Fruit fly (Drosophila melanogaster) whole organism, embryonic: ENCODE measurements around the gene fred.

Experiments used
- Atf6 ChIP-seq: fragments of 200-800 bp; sonication (Bioruptor generic); IDR thresholded peaks from 2 replicates; pipeline ENCODE4 v1.3.6; 2022; ENCODE audit warnings: missing biosample characterization, missing genetic modification characterization
- CG10267 ChIP-seq: fragments of 200-800 bp; sonication (Bioruptor generic); optimal IDR thresholded peaks from 2 replicates; lab custom pipeline; 2018; ENCODE audit warnings: missing biosample characterization, mild to moderate bottlenecking, missing genetic modification characterization, moderate library complexity
- CG11247 ChIP-seq: fragments of 200-800 bp; sonication (Bioruptor generic); IDR thresholded peaks from 2 replicates; pipeline ENCODE4 v1.3.6; 2022; ENCODE audit warnings: missing biosample characterization, missing genetic modification characterization
- CG11504 ChIP-seq: fragments of 200-800 bp; sonication (Bioruptor generic); optimal IDR thresholded peaks from 3 replicates; lab custom pipeline; 2019; ENCODE audit warnings: missing biosample characterization, mild to moderate bottlenecking, missing genetic modification characterization, moderate library complexity
- CG12155 ChIP-seq: fragments of 200-800 bp; sonication (Bioruptor generic); optimal IDR thresholded peaks from 3 replicates; lab custom pipeline; 2016; ENCODE audit warnings: missing biosample characterization, missing genetic modification characterization
- CG12769 ChIP-seq: fragments of 200-800 bp; sonication (Bioruptor generic); optimal IDR thresholded peaks from 2 replicates; lab custom pipeline; 2019; ENCODE audit warnings: missing biosample characterization, mild to moderate bottlenecking, missing genetic modification characterization, moderate library complexity
- CG13624 ChIP-seq: fragments of 200-800 bp; sonication (Bioruptor generic); optimal IDR thresholded peaks from 2 replicates; lab custom pipeline; 2016; ENCODE audit warnings: missing biosample characterization, missing genetic modification characterization
- CG13894 ChIP-seq: fragments of 200-800 bp; sonication (Bioruptor generic); optimal IDR thresholded peaks from 3 replicates; lab custom pipeline; 2018; ENCODE audit warnings: missing biosample characterization, mild to moderate bottlenecking, missing genetic modification characterization, moderate library complexity
- CG14860 ChIP-seq: fragments of 200-800 bp; sonication (Bioruptor generic); IDR thresholded peaks from 3 replicates; pipeline ENCODE4 v1.3.6; 2022; ENCODE audit warnings: missing biosample characterization, missing genetic modification characterization; ENCODE audit not compliant: partially characterized antibody
- CG1603 ChIP-seq: fragments of 200-800 bp; sonication (Bioruptor generic); optimal IDR thresholded peaks from 2 replicates; lab custom pipeline; 2019; ENCODE audit warnings: missing biosample characterization, mild to moderate bottlenecking, missing genetic modification characterization, moderate library complexity
- CG17361 ChIP-seq: fragments of 200-800 bp; sonication (Bioruptor generic); IDR thresholded peaks from 3 replicates; pipeline ENCODE4 v1.3.6; 2022; ENCODE audit warnings: missing biosample characterization, missing genetic modification characterization
- CG18476 ChIP-seq: fragments of 200-800 bp; sonication (Bioruptor generic); optimal IDR thresholded peaks from 2 replicates; lab custom pipeline; 2016; ENCODE audit warnings: missing biosample characterization, mild to moderate bottlenecking, missing genetic modification characterization
- CG2120 ChIP-seq: fragments of 200-800 bp; sonication (Bioruptor generic); optimal IDR thresholded peaks from 3 replicates; lab custom pipeline; 2016; ENCODE audit warnings: missing biosample characterization, missing genetic modification characterization
- CG2712 ChIP-seq: fragments of 200-800 bp; optimal IDR thresholded peaks from 3 replicates; lab custom pipeline; 2019; ENCODE audit warnings: missing biosample characterization, mild to moderate bottlenecking, missing genetic modification characterization, moderate library complexity
- CG2889 ChIP-seq: fragments of 200-800 bp; sonication (Bioruptor generic); IDR thresholded peaks from 3 replicates; pipeline ENCODE4 v1.3.6; 2022; ENCODE audit warnings: missing biosample characterization, missing genetic modification characterization
- CG3847 ChIP-seq: fragments of 200-800 bp; sonication (Bioruptor generic); IDR thresholded peaks from 2 replicates; pipeline ENCODE4 v1.3.6; 2022; ENCODE audit warnings: missing biosample characterization, missing genetic modification characterization
- CG4854 ChIP-seq: fragments of 200-800 bp; sonication (Bioruptor generic); optimal IDR thresholded peaks from 2 replicates; lab custom pipeline; 2016; ENCODE audit warnings: missing biosample characterization, missing genetic modification characterization, inconsistent platforms
- CG7987 ChIP-seq: fragments of 200-800 bp; sonication (Bioruptor generic); optimal IDR thresholded peaks from 2 replicates; lab custom pipeline; 2018; ENCODE audit warnings: missing biosample characterization, mild to moderate bottlenecking, missing genetic modification characterization, moderate library complexity
- CG8089 ChIP-seq: fragments of 200-800 bp; sonication (Bioruptor generic); optimal IDR thresholded peaks from 3 replicates; lab custom pipeline; 2016; ENCODE audit warnings: missing biosample characterization, missing genetic modification characterization
- CG9609 ChIP-seq: fragments of 200-800 bp; sonication (Bioruptor generic); optimal IDR thresholded peaks from 3 replicates; lab custom pipeline; 2016; ENCODE audit warnings: missing biosample characterization, missing genetic modification characterization
- CG9932 ChIP-seq: fragments of 200-800 bp; sonication (Bioruptor generic); IDR thresholded peaks from 2 replicates; pipeline ENCODE4 v1.3.6; 2022; ENCODE audit warnings: missing biosample characterization, missing genetic modification characterization
- CTCF ChIP-seq: fragments of 200-800 bp; sonication (Bioruptor generic); optimal IDR thresholded peaks from 2 replicates; lab custom pipeline; 2017; ENCODE audit warnings: missing biosample characterization, mild to moderate bottlenecking, missing genetic modification characterization, moderate library complexity
- Chrac-16 ChIP-seq: fragments of 200-800 bp; sonication (Bioruptor generic); optimal IDR thresholded peaks from 3 replicates; lab custom pipeline; 2016; ENCODE audit warnings: missing biosample characterization, missing genetic modification characterization
- CoRest ChIP-seq: fragments of 200-800 bp; sonication (Bioruptor generic); optimal IDR thresholded peaks from 3 replicates; lab custom pipeline; 2018; ENCODE audit warnings: missing biosample characterization, mild to moderate bottlenecking, missing genetic modification characterization, moderate library complexity
- Dfd ChIP-seq, 2 experiments: fragments of >200 bp; optimal IDR thresholded peaks; 2 replicates each; lab custom pipeline; 2017; ENCODE audit warnings: missing biosample characterization in 2 of 2, missing genetic modification characterization in 2 of 2
- HLH54F ChIP-seq: fragments of 200-800 bp; sonication (Bioruptor generic); optimal IDR thresholded peaks from 3 replicates; lab custom pipeline; 2016; ENCODE audit warnings: missing biosample characterization, missing genetic modification characterization
- Jarid2 ChIP-seq: fragments of 200-800 bp; sonication (Bioruptor generic); optimal IDR thresholded peaks from 3 replicates; lab custom pipeline; 2017; ENCODE audit warnings: mild to moderate bottlenecking, missing biosample characterization, missing genetic modification reagents, missing genetic modification characterization
- Meics ChIP-seq: fragments of 200-800 bp; sonication (Bioruptor generic); optimal IDR thresholded peaks from 2 replicates; lab custom pipeline; 2017; ENCODE audit warnings: missing biosample characterization, mild to moderate bottlenecking, missing genetic modification characterization
- Side ChIP-seq: fragments of 200-800 bp; sonication (Bioruptor generic); optimal IDR thresholded peaks from 2 replicates; lab custom pipeline; 2016; ENCODE audit warnings: missing biosample characterization, missing genetic modification characterization
- TFAM ChIP-seq: fragments of 200-800 bp; sonication (Bioruptor generic); optimal IDR thresholded peaks from 2 replicates; lab custom pipeline; 2017; ENCODE audit warnings: missing biosample characterization, missing genetic modification characterization, inconsistent platforms
- chm ChIP-seq: fragments of 200-800 bp; sonication (Bioruptor generic); IDR thresholded peaks from 2 replicates; pipeline ENCODE4 v1.3.6; 2022; ENCODE audit warnings: missing biosample characterization, missing genetic modification characterization
- dpn ChIP-seq, 2 experiments: fragments of 200-800 bp; sonication (Bioruptor generic); optimal IDR thresholded peaks; 3 replicates each; lab custom pipeline; 2016; ENCODE audit warnings: missing biosample characterization in 2 of 2, missing genetic modification characterization in 2 of 2
- ewg ChIP-seq: fragments of 200-800 bp; sonication (Bioruptor generic); optimal IDR thresholded peaks from 3 replicates; lab custom pipeline; 2017; ENCODE audit warnings: mild to moderate bottlenecking, missing biosample characterization, missing genetic modification reagents, missing genetic modification characterization
- grau ChIP-seq: fragments of 200-800 bp; optimal IDR thresholded peaks from 3 replicates; lab custom pipeline; 2019; ENCODE audit warnings: missing biosample characterization, mild to moderate bottlenecking, missing genetic modification characterization, moderate library complexity
- gsb-n ChIP-seq: fragments of 200-800 bp; sonication (Bioruptor generic); optimal IDR thresholded peaks from 3 replicates; lab custom pipeline; 2018; ENCODE audit warnings: missing biosample characterization, mild to moderate bottlenecking, missing genetic modification characterization
- hb ChIP-seq: fragments of 200-800 bp; sonication (Bioruptor generic); IDR thresholded peaks from 3 replicates; pipeline ENCODE4 v1.3.6; 2022; ENCODE audit warnings: missing biosample characterization, missing genetic modification characterization; ENCODE audit not compliant: partially characterized antibody
- inv ChIP-seq: fragments of 200-800 bp; sonication (Bioruptor generic); IDR thresholded peaks from 2 replicates; pipeline ENCODE4 v1.3.6; 2022; ENCODE audit warnings: missing biosample characterization, missing genetic modification characterization; ENCODE audit not compliant: partially characterized antibody
- knrl ChIP-seq: fragments of 200-800 bp; sonication (Bioruptor generic); IDR thresholded peaks from 3 replicates; pipeline ENCODE4 v1.3.6; 2022; ENCODE audit warnings: missing biosample characterization, missing genetic modification characterization; ENCODE audit not compliant: partially characterized antibody
- lbe ChIP-seq: fragments of 200-800 bp; sonication (Bioruptor generic); optimal IDR thresholded peaks from 2 replicates; lab custom pipeline; 2016; ENCODE audit warnings: missing biosample characterization, mild to moderate bottlenecking, missing genetic modification characterization
- mam ChIP-seq: fragments of 200-800 bp; sonication (Bioruptor generic); optimal IDR thresholded peaks from 3 replicates; lab custom pipeline; 2016; ENCODE audit warnings: missing biosample characterization, missing genetic modification characterization
- rib ChIP-seq: fragments of 200-800 bp; sonication (Bioruptor generic); IDR thresholded peaks from 2 replicates; pipeline ENCODE4 v1.3.6; 2022; ENCODE audit warnings: missing biosample characterization, missing genetic modification characterization
- salm ChIP-seq: fragments of 200-800 bp; sonication (Bioruptor generic); optimal IDR thresholded peaks from 2 replicates; lab custom pipeline; 2018; ENCODE audit warnings: missing biosample characterization, mild to moderate bottlenecking, missing genetic modification characterization
- sens ChIP-seq: fragments of 200-800 bp; sonication (Bioruptor generic); peaks from one replicate; lab custom pipeline; 2016; ENCODE audit warnings: missing biosample characterization, missing genetic modification characterization
- seq ChIP-seq: fragments of 200-800 bp; sonication (Bioruptor generic); IDR thresholded peaks from 2 replicates; pipeline ENCODE4 v1.3.6; 2022; ENCODE audit warnings: missing biosample characterization, missing genetic modification characterization
- slp2 ChIP-seq: fragments of 200-800 bp; sonication (Bioruptor generic); optimal IDR thresholded peaks from 2 replicates; lab custom pipeline; 2016; ENCODE audit warnings: missing biosample characterization, missing genetic modification characterization
- sug ChIP-seq: fragments of 200-800 bp; optimal IDR thresholded peaks from 2 replicates; lab custom pipeline; 2019; ENCODE audit warnings: missing biosample characterization, mild to moderate bottlenecking, missing genetic modification characterization, moderate library complexity
- tx ChIP-seq: fragments of 200-800 bp; sonication (Bioruptor generic); optimal IDR thresholded peaks from 2 replicates; lab custom pipeline; 2016; ENCODE audit warnings: missing biosample characterization, missing genetic modification characterization
- vvl ChIP-seq: fragments of 200-800 bp; sonication (Bioruptor generic); IDR thresholded peaks from 2 replicates; pipeline ENCODE4 v1.3.6; 2022; ENCODE audit warnings: missing biosample characterization, missing genetic modification characterization
- wdn ChIP-seq: fragments of 200-800 bp; sonication (Bioruptor generic); IDR thresholded peaks from 2 replicates; pipeline ENCODE4 v1.3.6; 2022; ENCODE audit warnings: missing biosample characterization, missing genetic modification characterization
- wek ChIP-seq: fragments of 200-800 bp; sonication (Bioruptor generic); optimal IDR thresholded peaks from 3 replicates; lab custom pipeline; 2018; ENCODE audit warnings: missing biosample characterization, mild to moderate bottlenecking, missing genetic modification characterization, moderate library complexity

Gene fred

DNA sequence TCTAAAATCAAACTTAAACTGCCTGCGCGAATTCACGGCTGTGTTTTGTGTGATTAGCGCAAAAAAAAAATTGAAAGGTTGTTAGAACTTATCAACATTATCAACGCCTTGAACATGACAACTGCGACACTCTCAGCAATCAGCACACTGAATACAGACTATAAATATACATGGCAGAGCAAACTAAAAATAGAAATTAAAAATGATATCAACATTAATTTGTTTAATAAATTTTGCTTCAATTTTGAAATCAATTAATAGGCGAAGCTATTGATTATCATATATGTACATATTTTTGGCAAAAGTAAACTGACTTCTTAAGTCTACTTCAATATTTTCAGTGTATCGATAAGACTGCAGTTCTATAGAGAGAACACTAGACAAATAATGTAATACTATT, 111.5 kb downstream of the fred start (continued):
- TF ChIP-seq sens (GFP tag; lab: Kevin White, UChicago) (peak; percentile 55), CG10267 (peak; percentile 23), CG13624 (peak; percentile 48), Jarid2 (GFP tag; lab: Kevin White, UChicago) (no peak), dpn (GFP tag; optimal IDR thresholded peaks at IDR 0.05; lab: Kevin White, UChicago) (peak; percentile 18 to 20), CG17361 (0 out of 3 replicates have a peak, but pooled peaks have one; percentile 26), CG2712 (tag; lab: Kevin White, UChicago) (peak; percentile 35), Meics (peak; percentile 66), gsb-n (no peak), CG12769 (tag; lab: Kevin White, UChicago) (peak; percentile 37), Atf6 (peak; percentile 75), CG2120 (GFP tag; lab: Kevin White, UChicago) (peak; percentile 63), chm (GFP tag; lab: Robert Waterston, UW) (no peak), CG11504 (tag; lab: Kevin White, UChicago) (peak; percentile 47), lbe (peak; percentile 58), mam (GFP tag; lab: Kevin White, UChicago) (peak; percentile 42), CoRest (peak; percentile 47), CG12155 (GFP tag; lab: Kevin White, UChicago) (peak; percentile 52), grau (tag; lab: Kevin White, UChicago) (peak; percentile 74), CG3847 (GFP tag; lab: Robert Waterston, UW) (peak; percentile 33; the same call in 1 of the 2 replicates), sug (tag; lab: Kevin White, UChicago) (peak; percentile 32), wek (GFP tag; lab: Kevin White, UChicago) (no peak)

DNA sequence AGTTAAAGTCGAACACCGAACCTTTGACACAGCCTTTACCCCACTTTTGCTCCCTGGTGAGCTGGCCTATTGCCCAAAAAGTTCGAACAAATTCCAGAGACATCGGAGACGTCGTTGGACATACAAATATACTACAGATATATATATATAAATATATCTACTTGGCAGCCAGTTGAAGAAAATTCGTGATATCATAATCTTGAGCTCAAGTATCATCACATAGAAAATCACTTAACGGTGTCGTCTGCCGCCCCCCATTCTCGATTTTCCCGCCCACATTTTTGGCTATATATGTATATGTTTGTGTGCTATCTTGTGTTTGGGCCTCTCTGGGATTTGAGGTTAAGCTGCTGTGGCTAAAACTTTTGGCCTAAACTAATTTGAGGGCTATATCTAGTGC, 114.5 kb downstream of the fred start:
- no peak for TF ChIP-seq Dfd (GFP tag; optimal IDR thresholded peaks at IDR 0.05; lab: Kevin White, UChicago)
- peak; percentile 90 for TF ChIP-seq CG13894 (tag; lab: Kevin White, UChicago)
- no peak for TF ChIP-seq CG2889 (GFP tag; lab: Robert Waterston, UW)
- no peak for TF ChIP-seq knrl (GFP tag; lab: Robert Waterston, UW)
- no peak for TF ChIP-seq salm (tag; lab: Kevin White, UChicago)
- TF ChIP-seq seq (GFP tag; lab: Robert Waterston, UW): no peak
- TF ChIP-seq CG2712 (tag; lab: Kevin White, UChicago): no peak

DNA sequence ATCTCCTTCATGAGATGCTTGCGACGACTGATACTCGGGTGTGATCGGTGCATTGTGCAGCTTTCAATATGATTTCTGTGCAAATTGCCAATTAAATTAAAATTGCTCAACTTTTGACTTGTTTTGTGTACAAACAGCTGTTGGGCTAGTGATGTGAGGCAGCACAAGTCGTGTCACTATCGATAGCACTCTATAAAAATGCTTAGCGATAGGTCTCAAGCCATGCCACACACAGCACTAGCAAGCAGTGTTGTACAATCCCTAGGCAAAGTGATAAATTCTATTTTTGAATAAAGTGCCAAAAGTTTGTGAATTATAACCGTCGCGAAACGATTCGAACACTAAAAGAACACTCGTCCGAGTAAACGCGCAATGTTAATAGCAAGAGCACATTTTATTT, 119.2 kb downstream of the fred start, which contains the start of gene CG31957:
TSS of gene CG31957 (minus strand) at position 176 of the 400 bp plus-strand sequence.
- TF ChIP-seq CG8089 (GFP tag; lab: Kevin White, UChicago): peak; percentile 54
- TF ChIP-seq CG1603 (tag; lab: Kevin White, UChicago): peak; percentile 87
- TF ChIP-seq CG18476 (GFP tag; lab: Kevin White, UChicago): no peak
- TF ChIP-seq CG11247 (GFP tag; lab: Robert Waterston, UW): peak; percentile 46; the same call in 1 of the 2 replicates
- peak; percentile 58 for TF ChIP-seq Side (GFP tag; lab: Kevin White, UChicago)
- TF ChIP-seq tx (GFP tag; lab: Kevin White, UChicago): peak; percentile 45
- TF ChIP-seq Chrac-16 (GFP tag; lab: Kevin White, UChicago): peak; percentile 45
- TF ChIP-seq rib (GFP tag; lab: Robert Waterston, UW): 0 out of 2 replicates have a peak, but pooled peaks have one; percentile 38
- peak; percentile 92 for TF ChIP-seq inv
- peak; percentile 51 for TF ChIP-seq wdn
- peak; percentile 22 for TF ChIP-seq ewg (GFP tag; lab: Kevin White, UChicago)
- peak; percentile 44 for TF ChIP-seq CTCF (GFP tag; lab: Kevin White, UChicago)
- peak; percentile 82 for TF ChIP-seq CG9609 (GFP tag; lab: Kevin White, UChicago)
- peak; percentile 1 for TF ChIP-seq slp2 (GFP tag; lab: Kevin White, UChicago)
- TF ChIP-seq CG4854: peak; percentile 27
- TF ChIP-seq hb (GFP tag; lab: Robert Waterston, UW): peak; percentile 72
- TF ChIP-seq TFAM (GFP tag; lab: Kevin White, UChicago): no peak
- peak; percentile 28 for TF ChIP-seq CG7987
- TF ChIP-seq vvl: peak; percentile 49
- TF ChIP-seq CG14860 (GFP tag; lab: Robert Waterston, UW): peak; percentile 78
- TF ChIP-seq CG9932 (GFP tag; lab: Robert Waterston, UW): peak; percentile 91
- TF ChIP-seq HLH54F (GFP tag; lab: Kevin White, UChicago): peak; percentile 54
